Worm (Caenorhabditis elegans) whole organism, young adult: Measurements from ENCODE around the gene his-3.
A peak's percentile ranks its signal among the peaks of the same experiment; 100 is the strongest.

Experiments
- C17E4.6 ChIP-seq: fragments of 200-800 bp; sonication (Bioruptor generic); IDR thresholded peaks from 2 replicates; pipeline ENCODE4 v1.3.6; 2022; ENCODE audit warnings: missing genetic modification reagents, missing genetic modification characterization, missing compliant biosample characterization
- D2030.7 ChIP-seq: fragments of 200-800 bp; sonication (Bioruptor generic); IDR thresholded peaks from 2 replicates; pipeline ENCODE4 v1.3.6; 2022; ENCODE audit warnings: missing genetic modification reagents, missing genetic modification characterization, missing compliant biosample characterization
- F22D6.2 ChIP-seq: sonication (generic microtip); optimal IDR thresholded peaks from 2 replicates; lab custom pipeline; 2016; ENCODE audit warnings: mild to moderate bottlenecking, missing genetic modification characterization, missing compliant biosample characterization
- F52B5.7 ChIP-seq: sonication (generic microtip); optimal IDR thresholded peaks from 2 replicates; lab custom pipeline; 2016; ENCODE audit warnings: mild to moderate bottlenecking, missing genetic modification characterization, missing compliant biosample characterization
- K12H6.12 ChIP-seq: fragments of 200-800 bp; sonication (Bioruptor generic); optimal IDR thresholded peaks from 2 replicates; lab custom pipeline; 2018; ENCODE audit warnings: mild to moderate bottlenecking, missing genetic modification characterization, missing compliant biosample characterization
- Y53F4B.3 ChIP-seq: fragments of 200-800 bp; sonication (Bioruptor generic); IDR thresholded peaks from 2 replicates; pipeline ENCODE4 v1.3.6; 2022; ENCODE audit warnings: missing genetic modification reagents, missing genetic modification characterization, missing compliant biosample characterization
- aptf-2 ChIP-seq: fragments of 200-800 bp; sonication (Bioruptor generic); conservative IDR thresholded peaks from 2 replicates; pipeline ENCODE4 v1.3.6; 2022; ENCODE audit warnings: missing genetic modification reagents, missing genetic modification characterization, missing compliant biosample characterization
- athp-1 ChIP-seq: sonication (generic microtip); optimal IDR thresholded peaks from 2 replicates; lab custom pipeline; 2017; ENCODE audit warnings: mild to moderate bottlenecking, missing genetic modification characterization, missing compliant biosample characterization
- bed-2 ChIP-seq: fragments of 200-800 bp; sonication (Bioruptor generic); IDR thresholded peaks from 2 replicates; pipeline ENCODE4 v1.3.6; 2022; ENCODE audit warnings: missing genetic modification reagents, missing genetic modification characterization, missing compliant biosample characterization
- cebp-2 ChIP-seq: fragments of 200-800 bp; sonication (Bioruptor generic); IDR thresholded peaks from 2 replicates; pipeline ENCODE4 v1.3.6; 2022; ENCODE audit warnings: missing genetic modification characterization, missing compliant biosample characterization
- ceh-100 ChIP-seq: fragments of 200-800 bp; sonication (Bioruptor generic); IDR thresholded peaks from 2 replicates; pipeline ENCODE4 v1.3.6; 2022; ENCODE audit warnings: missing genetic modification reagents, missing genetic modification characterization, missing compliant biosample characterization
- ceh-79 ChIP-seq: sonication (generic microtip); optimal IDR thresholded peaks from 2 replicates; lab custom pipeline; 2017; ENCODE audit warnings: mild to moderate bottlenecking, missing genetic modification characterization, missing compliant biosample characterization
- ceh-91 ChIP-seq: fragments of 200-800 bp; sonication (Bioruptor generic); IDR thresholded peaks from 2 replicates; pipeline ENCODE4 v1.3.6; 2022; ENCODE audit warnings: missing genetic modification reagents, missing genetic modification characterization, missing compliant biosample characterization
- die-1 ChIP-seq: sonication (generic microtip); optimal IDR thresholded peaks from 2 replicates; lab custom pipeline; 2016; ENCODE audit warnings: missing genotype, mild to moderate bottlenecking, missing genetic modification characterization, missing compliant biosample characterization
- efl-1 ChIP-seq: fragments of 150-350 bp; optimal IDR thresholded peaks from 2 replicates; lab custom pipeline; 2014; ENCODE audit warnings: missing biosample characterization, missing genetic modification reagents, missing genetic modification characterization
- egl-18 ChIP-seq: fragments of 200-800 bp; sonication (Bioruptor generic); IDR thresholded peaks from 2 replicates; pipeline ENCODE4 v1.3.6; 2022; ENCODE audit warnings: missing genetic modification reagents, missing genetic modification characterization, missing compliant biosample characterization
- ekl-4 ChIP-seq: fragments of 200-800 bp; sonication (Bioruptor generic); IDR thresholded peaks from 2 replicates; pipeline ENCODE4 v1.3.6; 2022; ENCODE audit warnings: missing genetic modification reagents, missing genetic modification characterization, missing compliant biosample characterization
- fkh-3 ChIP-seq: sonication (generic microtip); optimal IDR thresholded peaks from 2 replicates; lab custom pipeline; 2016; ENCODE audit warnings: mild to moderate bottlenecking, missing genetic modification characterization, missing compliant biosample characterization
- gei-17 ChIP-seq: fragments of 200-800 bp; sonication (Bioruptor generic); optimal IDR thresholded peaks from 2 replicates; lab custom pipeline; 2018; ENCODE audit warnings: mild to moderate bottlenecking, missing genetic modification characterization, missing compliant biosample characterization
- lin-35 ChIP-seq, 3 experiments: fragments of 150-350 bp in 2 of 3; sonication (generic microtip) in 1 of 3; optimal IDR thresholded peaks; 2 replicates each; lab custom pipeline; 2014 to 2018; ENCODE audit warnings: missing biosample characterization in 3 of 3, missing genetic modification characterization in 3 of 3, missing genetic modification reagents in 3 of 3
- lin-54 ChIP-seq: fragments of 200-800 bp; sonication (Bioruptor generic); optimal IDR thresholded peaks from 2 replicates; lab custom pipeline; 2018; ENCODE audit warnings: mild to moderate bottlenecking, missing genetic modification characterization, missing compliant biosample characterization
- madf-8 ChIP-seq: fragments of 200-800 bp; sonication (Bioruptor generic); conservative IDR thresholded peaks from 2 replicates; pipeline ENCODE4 v1.3.6; 2022; ENCODE audit warnings: missing genetic modification reagents, missing genetic modification characterization, missing compliant biosample characterization
- mel-28 ChIP-seq: sonication (generic microtip); optimal IDR thresholded peaks from 2 replicates; lab custom pipeline; 2016; ENCODE audit warnings: borderline replicate concordance, mild to moderate bottlenecking, missing genetic modification characterization, missing compliant biosample characterization
- mes-4 ChIP-seq: sonication (generic microtip); optimal IDR thresholded peaks from 2 replicates; lab custom pipeline; 2016; ENCODE audit warnings: missing genotype, missing genetic modification characterization, missing compliant biosample characterization
- nhr-120 ChIP-seq: fragments of 200-800 bp; sonication (Bioruptor generic); IDR thresholded peaks from 2 replicates; pipeline ENCODE4 v1.3.6; 2022; ENCODE audit warnings: missing genetic modification characterization, missing compliant biosample characterization
- nhr-80 ChIP-seq: sonication (generic microtip); optimal IDR thresholded peaks from 2 replicates; lab custom pipeline; 2016; ENCODE audit warnings: missing genetic modification characterization, missing compliant biosample characterization
- nhr-90 ChIP-seq: sonication (generic microtip); optimal IDR thresholded peaks from 2 replicates; lab custom pipeline; 2016; ENCODE audit warnings: missing genotype, mild to moderate bottlenecking, missing genetic modification characterization, missing compliant biosample characterization
- repo-1 ChIP-seq: sonication (generic microtip); optimal IDR thresholded peaks from 2 replicates; lab custom pipeline; 2017; ENCODE audit warnings: mild to moderate bottlenecking, missing genetic modification characterization, missing compliant biosample characterization
- sdz-38 ChIP-seq: sonication (generic microtip); optimal IDR thresholded peaks from 2 replicates; lab custom pipeline; 2016; ENCODE audit warnings: missing genotype, missing genetic modification characterization, missing compliant biosample characterization
- snpc-3.4 ChIP-seq: sonication (generic microtip); optimal IDR thresholded peaks from 2 replicates; lab custom pipeline; 2017; ENCODE audit warnings: missing genetic modification characterization, mild to moderate bottlenecking, missing compliant biosample characterization, antibody characterized with exemption, moderate library complexity, missing genotype, missing genetic modification reagents
- tlf-1 ChIP-seq: fragments of 200-800 bp; sonication (Bioruptor generic); optimal IDR thresholded peaks from 2 replicates; lab custom pipeline; 2018; ENCODE audit warnings: mild to moderate bottlenecking, missing genetic modification characterization, missing compliant biosample characterization
- ztf-6 ChIP-seq: fragments of 200-800 bp; sonication (Bioruptor generic); IDR thresholded peaks from 2 replicates; pipeline ENCODE4 v1.3.6; 2022; ENCODE audit warnings: missing genetic modification reagents, missing genetic modification characterization, missing compliant biosample characterization

his-3 gene

ce11 chrV:16060135-16060534 is 19.5 kb downstream of the his-3 start, which contains the start of gene F14H3.15:
F14H3.15 (minus strand) TSS chrV:16060235.
- TF ChIP-seq ceh-100 (no peak), cebp-2 (GFP tag; lab: Robert Waterston, UW) (no peak), repo-1 (no peak), K12H6.12 (tag; lab: Kevin White, UChicago) (no peak), ceh-91 (GFP tag; lab: Robert Waterston, UW) (no peak), ekl-4 (no peak)

- TF ChIP-seq snpc-3.4 = no peak
- no peak for TF ChIP-seq die-1 (tag; lab: Kevin White, UChicago)
- no peak for TF ChIP-seq sdz-38 (tag; lab: Kevin White, UChicago)
- TF ChIP-seq C17E4.6 = no peak
- TF ChIP-seq ceh-100 = no peak
- TF ChIP-seq tlf-1 (GFP tag; lab: Kevin White, UChicago) = no peak
- no peak for TF ChIP-seq efl-1 (GFP tag; lab: Kevin White, UChicago)
- TF ChIP-seq, all 124 proteins: peak for 0
Observed at ce11 chrV:16061993-16062392, 21.4 kb downstream of the his-3 start, which contains the start of gene fbxa-100. fbxa-100 (minus strand) TSS chrV:16062093.

- no peak for TF ChIP-seq aptf-2
- no peak for TF ChIP-seq madf-8 (GFP tag; lab: Robert Waterston, UW)
- TF ChIP-seq ztf-6 (GFP tag; lab: Robert Waterston, UW) = no peak
- TF ChIP-seq lin-35 (GFP tag; optimal IDR thresholded peaks at IDR 0.05; lab: Kevin White, UChicago) = no peak
- TF ChIP-seq ceh-91 (GFP tag; lab: Robert Waterston, UW) = no peak
- TF ChIP-seq nhr-90 (tag; lab: Kevin White, UChicago) = no peak
- no peak for TF ChIP-seq fkh-3
- TF ChIP-seq Y53F4B.3 (GFP tag; lab: Robert Waterston, UW) = no peak
- TF ChIP-seq repo-1 = no peak
- TF ChIP-seq egl-18 (GFP tag; lab: Robert Waterston, UW) = no peak
- TF ChIP-seq, all 124 proteins: peak for 0
Observed at ce11 chrV:16062788-16063187, 22.2 kb downstream of the his-3 start, which contains the start of gene F14H3.14. F14H3.14 (minus strand) TSS chrV:16062888.

ce11 chrV:16068938-16069337 is 28.3 kb downstream of the his-3 start, which contains the start of gene cyp-35D1:
cyp-35D1 (plus strand) TSS chrV:16069238.
- TF ChIP-seq mel-28 (no peak), bed-2 (GFP tag; lab: Robert Waterston, UW) (no peak), nhr-120 (GFP tag; lab: Robert Waterston, UW) (no peak), F52B5.7 (tag; lab: Kevin White, UChicago) (no peak), D2030.7 (GFP tag; lab: Robert Waterston, UW) (no peak), gei-17 (GFP tag; lab: Kevin White, UChicago) (no peak), F22D6.2 (no peak), lin-54 (GFP tag; lab: Kevin White, UChicago) (no peak), ceh-79 (tag; lab: Kevin White, UChicago) (no peak), tlf-1 (GFP tag; lab: Kevin White, UChicago) (no peak), athp-1 (tag; lab: Kevin White, UChicago) (no peak), mes-4 (tag; lab: Kevin White, UChicago) (no peak), snpc-3.4 (no peak)

ce11 chrV:16071167-16071566 is 30.6 kb downstream of the his-3 start, which contains the start of gene nhr-176:
nhr-176 (plus strand) TSS chrV:16071325.
- peak; percentile 38 for TF ChIP-seq nhr-80 (tag; lab: Kevin White, UChicago)
- TF ChIP-seq F52B5.7 (tag; lab: Kevin White, UChicago) = no peak
